Worm (Caenorhabditis elegans) whole organism, young adult: Measurements from ENCODE around the gene C03B1.10.

Experiments used
- B0035.1 ChIP-seq: sonication (generic microtip); optimal IDR thresholded peaks from 2 replicates; lab custom pipeline; 2016; ENCODE audit warnings: missing genetic modification characterization, mild to moderate bottlenecking, missing compliant biosample characterization, missing genotype, missing genetic modification reagents
- B0336.3 ChIP-seq: fragments of 200-800 bp; sonication (Bioruptor generic); IDR thresholded peaks from 2 replicates; pipeline ENCODE4 v1.3.6; 2022; ENCODE audit warnings: missing genetic modification characterization, missing compliant biosample characterization
- C17E4.6 ChIP-seq: fragments of 200-800 bp; sonication (Bioruptor generic); IDR thresholded peaks from 2 replicates; pipeline ENCODE4 v1.3.6; 2022; ENCODE audit warnings: missing genetic modification reagents, missing genetic modification characterization, missing compliant biosample characterization
- D2030.7 ChIP-seq: fragments of 200-800 bp; sonication (Bioruptor generic); IDR thresholded peaks from 2 replicates; pipeline ENCODE4 v1.3.6; 2022; ENCODE audit warnings: missing genetic modification reagents, missing genetic modification characterization, missing compliant biosample characterization
- F22D6.2 ChIP-seq: sonication (generic microtip); optimal IDR thresholded peaks from 2 replicates; lab custom pipeline; 2016; ENCODE audit warnings: mild to moderate bottlenecking, missing genetic modification characterization, missing compliant biosample characterization
- F23B12.7 ChIP-seq: sonication (generic microtip); optimal IDR thresholded peaks from 2 replicates; lab custom pipeline; 2017; ENCODE audit warnings: missing genetic modification characterization, mild to moderate bottlenecking, missing compliant biosample characterization, antibody characterized with exemption, moderate library complexity; ENCODE audit not compliant: insufficient read depth
- K12H6.12 ChIP-seq: fragments of 200-800 bp; sonication (Bioruptor generic); optimal IDR thresholded peaks from 2 replicates; lab custom pipeline; 2018; ENCODE audit warnings: mild to moderate bottlenecking, missing genetic modification characterization, missing compliant biosample characterization
- T26A5.8 ChIP-seq: sonication (generic microtip); optimal IDR thresholded peaks from 2 replicates; lab custom pipeline; 2016; ENCODE audit warnings: missing genetic modification characterization, missing compliant biosample characterization
- Y56A3A.18 ChIP-seq: fragments of 200-800 bp; sonication (Bioruptor generic); IDR thresholded peaks from 2 replicates; pipeline ENCODE4 v1.3.6; 2022; ENCODE audit warnings: missing genetic modification reagents, missing genetic modification characterization, missing compliant biosample characterization
- ZK185.1 ChIP-seq: sonication (generic microtip); optimal IDR thresholded peaks from 2 replicates; lab custom pipeline; 2016; ENCODE audit warnings: mild to moderate bottlenecking, missing genetic modification characterization, missing compliant biosample characterization; ENCODE audit not compliant: poor library complexity, severe bottlenecking
- ama-1 ChIP-seq, 3 experiments: fragments of 150-350 bp in 1 of 3; sonication (generic microtip) in 2 of 3; optimal IDR thresholded peaks; 2 replicates each; lab custom pipeline; 2014 to 2018; ENCODE audit warnings: missing biosample characterization in 2 of 3, missing genetic modification characterization in 2 of 3, missing genetic modification reagents in 2 of 3
- aptf-3 ChIP-seq: fragments of 200-800 bp; sonication (Bioruptor generic); IDR thresholded peaks from 2 replicates; pipeline ENCODE4 v1.3.6; 2022; ENCODE audit warnings: missing genetic modification characterization, missing compliant biosample characterization
- bed-2 ChIP-seq: fragments of 200-800 bp; sonication (Bioruptor generic); IDR thresholded peaks from 2 replicates; pipeline ENCODE4 v1.3.6; 2022; ENCODE audit warnings: missing genetic modification reagents, missing genetic modification characterization, missing compliant biosample characterization
- ceh-27 ChIP-seq: fragments of 200-800 bp; sonication (Bioruptor generic); optimal IDR thresholded peaks from 2 replicates; lab custom pipeline; 2018; ENCODE audit warnings: mild to moderate bottlenecking, missing genetic modification characterization, moderate library complexity, missing compliant biosample characterization
- ceh-40 ChIP-seq: fragments of 200-800 bp; sonication (Bioruptor generic); IDR thresholded peaks from 2 replicates; pipeline ENCODE4 v1.3.6; 2022; ENCODE audit warnings: missing genetic modification characterization, missing compliant biosample characterization
- ceh-58 ChIP-seq: fragments of 200-800 bp; sonication (Bioruptor generic); IDR thresholded peaks from 2 replicates; pipeline ENCODE4 v1.3.6; 2022; ENCODE audit warnings: missing genetic modification characterization, missing compliant biosample characterization
- ceh-79 ChIP-seq: sonication (generic microtip); optimal IDR thresholded peaks from 2 replicates; lab custom pipeline; 2017; ENCODE audit warnings: mild to moderate bottlenecking, missing genetic modification characterization, missing compliant biosample characterization
- die-1 ChIP-seq: sonication (generic microtip); optimal IDR thresholded peaks from 2 replicates; lab custom pipeline; 2016; ENCODE audit warnings: missing genotype, mild to moderate bottlenecking, missing genetic modification characterization, missing compliant biosample characterization
- dox-1 ChIP-seq: fragments of 200-800 bp; sonication (Bioruptor generic); IDR thresholded peaks from 2 replicates; pipeline ENCODE4 v1.3.6; 2022; ENCODE audit warnings: missing genetic modification reagents, missing genetic modification characterization, missing compliant biosample characterization
- efl-1 ChIP-seq: fragments of 150-350 bp; optimal IDR thresholded peaks from 2 replicates; lab custom pipeline; 2014; ENCODE audit warnings: missing biosample characterization, missing genetic modification reagents, missing genetic modification characterization
- egl-44 ChIP-seq: fragments of 200-800 bp; sonication (Bioruptor generic); IDR thresholded peaks from 2 replicates; pipeline ENCODE4 v1.3.6; 2022; ENCODE audit warnings: missing genetic modification reagents, missing genetic modification characterization, missing compliant biosample characterization
- fkh-3 ChIP-seq: sonication (generic microtip); optimal IDR thresholded peaks from 2 replicates; lab custom pipeline; 2016; ENCODE audit warnings: mild to moderate bottlenecking, missing genetic modification characterization, missing compliant biosample characterization
- him-1 ChIP-seq: sonication (generic microtip); optimal IDR thresholded peaks from 2 replicates; lab custom pipeline; 2016; ENCODE audit warnings: missing genotype, missing genetic modification reagents, missing genetic modification characterization, missing compliant biosample characterization
- lag-1 ChIP-seq: fragments of 200-800 bp; sonication (Bioruptor generic); IDR thresholded peaks from 2 replicates; pipeline ENCODE4 v1.3.6; 2022; ENCODE audit warnings: missing genetic modification reagents, missing genetic modification characterization, missing compliant biosample characterization
- lsl-1 ChIP-seq: fragments of 200-800 bp; sonication (Bioruptor generic); optimal IDR thresholded peaks from 2 replicates; lab custom pipeline; 2018; ENCODE audit warnings: mild to moderate bottlenecking, missing genetic modification characterization, moderate library complexity, missing compliant biosample characterization
- madf-8 ChIP-seq: fragments of 200-800 bp; sonication (Bioruptor generic); conservative IDR thresholded peaks from 2 replicates; pipeline ENCODE4 v1.3.6; 2022; ENCODE audit warnings: missing genetic modification reagents, missing genetic modification characterization, missing compliant biosample characterization
- mes-4 ChIP-seq: sonication (generic microtip); optimal IDR thresholded peaks from 2 replicates; lab custom pipeline; 2016; ENCODE audit warnings: missing genotype, missing genetic modification characterization, missing compliant biosample characterization
- nhr-120 ChIP-seq: fragments of 200-800 bp; sonication (Bioruptor generic); IDR thresholded peaks from 2 replicates; pipeline ENCODE4 v1.3.6; 2022; ENCODE audit warnings: missing genetic modification characterization, missing compliant biosample characterization
- nhr-27 ChIP-seq: fragments of 200-800 bp; sonication (Bioruptor generic); optimal IDR thresholded peaks from 2 replicates; lab custom pipeline; 2018; ENCODE audit warnings: mild to moderate bottlenecking, missing genetic modification characterization, moderate library complexity, missing compliant biosample characterization
- nhr-80 ChIP-seq: sonication (generic microtip); optimal IDR thresholded peaks from 2 replicates; lab custom pipeline; 2016; ENCODE audit warnings: missing genetic modification characterization, missing compliant biosample characterization
- snpc-3.4 ChIP-seq: sonication (generic microtip); optimal IDR thresholded peaks from 2 replicates; lab custom pipeline; 2017; ENCODE audit warnings: missing genetic modification characterization, mild to moderate bottlenecking, missing compliant biosample characterization, antibody characterized with exemption, moderate library complexity, missing genotype, missing genetic modification reagents
- snpc-4 ChIP-seq, 5 experiments: fragments of 150-350 bp in 1 of 5; sonication (generic microtip) in 4 of 5; optimal IDR thresholded peaks; 2 replicates each; lab custom pipeline; 2014 to 2018; ENCODE audit warnings: missing genetic modification characterization in 5 of 5, missing biosample characterization in 3 of 5, antibody characterized with exemption in 2 of 5, mild to moderate bottlenecking in 2 of 5, missing compliant biosample characterization in 2 of 5, missing genotype in 2 of 5, moderate library complexity in 2 of 5, missing genetic modification reagents in 1 of 5
- zfh-2 ChIP-seq: fragments of 200-800 bp; sonication (Bioruptor generic); conservative IDR thresholded peaks from 2 replicates; pipeline ENCODE4 v1.3.6; 2022; ENCODE audit warnings: missing genetic modification reagents, missing genetic modification characterization, missing compliant biosample characterization
- ztf-22 ChIP-seq: fragments of 200-800 bp; sonication (Bioruptor generic); optimal IDR thresholded peaks from 2 replicates; lab custom pipeline; 2018; ENCODE audit warnings: mild to moderate bottlenecking, missing genetic modification characterization, moderate library complexity, missing compliant biosample characterization
- ztf-3 ChIP-seq: fragments of 200-800 bp; sonication (Bioruptor generic); optimal IDR thresholded peaks from 2 replicates; lab custom pipeline; 2018; ENCODE audit warnings: mild to moderate bottlenecking, missing genetic modification characterization, missing compliant biosample characterization

C03B1.10 gene

ce11 chrX:6371192-6372116 is 13.8 kb upstream of the C03B1.10 start (continued):
- TF ChIP-seq F23B12.7 (tag; lab: Kevin White, UChicago): peak; percentile 85
- TF ChIP-seq K12H6.12 (tag; lab: Kevin White, UChicago): peak; percentile 47
- peak; percentile 66 for TF ChIP-seq D2030.7 (GFP tag; lab: Robert Waterston, UW)

DNA sequence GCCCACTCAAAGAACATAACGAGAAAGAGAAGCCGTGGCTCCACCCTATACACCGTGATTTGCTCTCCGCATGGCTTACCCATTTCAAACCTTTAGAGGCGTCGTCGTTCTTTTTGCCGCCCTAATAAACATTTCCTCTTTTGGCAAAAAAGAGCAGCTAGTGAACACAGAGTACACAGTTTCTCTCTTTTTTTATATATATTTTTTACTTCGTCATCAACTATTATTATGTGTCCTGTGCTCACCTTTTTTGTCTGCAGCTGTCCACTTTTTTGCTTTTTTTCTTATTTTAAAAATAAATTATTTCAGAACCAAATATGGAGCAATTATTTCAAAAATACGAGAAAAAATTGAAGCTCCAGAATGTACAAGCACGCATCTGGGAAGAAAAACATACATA is 12.0 kb upstream of the C03B1.10 start, which contains the start of gene C03B1.2:
Gene C03B1.2, plus strand, starts transcription at position 301 of the 400 bp plus-strand sequence.
- no peak for TF ChIP-seq die-1 (tag; lab: Kevin White, UChicago)
- no peak for TF ChIP-seq nhr-80
- TF ChIP-seq dox-1 (GFP tag; lab: Robert Waterston, UW): no peak
- TF ChIP-seq bed-2 (GFP tag; lab: Robert Waterston, UW): no peak
- TF ChIP-seq lsl-1: no peak

ce11 chrX:6365715-6366114 is 8.0 kb upstream of the C03B1.10 start, which contains the start of gene C03B1.3:
Gene C03B1.3 (plus strand): TSS chrX:6366015.
- no peak for TF ChIP-seq snpc-3.4 (tag; lab: Kevin White, UChicago)
- no peak for TF ChIP-seq snpc-4 (GFP tag; optimal IDR thresholded peaks at IDR 0.05; lab: Kevin White, UChicago)
- no peak for TF ChIP-seq snpc-4 (tag; optimal IDR thresholded peaks at IDR 0.05; lab: Kevin White, UChicago)
- no peak for TF ChIP-seq ceh-79 (tag; lab: Kevin White, UChicago)
- TF ChIP-seq madf-8 (GFP tag; lab: Robert Waterston, UW): no peak
- no peak for TF ChIP-seq D2030.7 (GFP tag; lab: Robert Waterston, UW)
- TF ChIP-seq ceh-27 (GFP tag; lab: Kevin White, UChicago): no peak
- no peak for TF ChIP-seq B0336.3 (GFP tag; lab: Robert Waterston, UW)
- no peak for TF ChIP-seq Y56A3A.18
- TF ChIP-seq aptf-3 (GFP tag; lab: Robert Waterston, UW): no peak
- no peak for TF ChIP-seq ztf-22 (GFP tag; lab: Kevin White, UChicago)
- no peak for TF ChIP-seq mes-4 (tag; lab: Kevin White, UChicago)
- TF ChIP-seq lag-1 (GFP tag; lab: Robert Waterston, UW): no peak
- TF ChIP-seq ZK185.1 (tag; lab: Kevin White, UChicago): no peak
- no peak for TF ChIP-seq B0035.1
- no peak for TF ChIP-seq F22D6.2

- no peak for TF ChIP-seq fkh-3 (tag; lab: Kevin White, UChicago)
- TF ChIP-seq ceh-40 (GFP tag; lab: Robert Waterston, UW): no peak
- TF ChIP-seq efl-1 (GFP tag; lab: Kevin White, UChicago): no peak
- no peak for TF ChIP-seq nhr-120 (GFP tag; lab: Robert Waterston, UW)
- no peak for TF ChIP-seq ceh-58 (GFP tag; lab: Robert Waterston, UW)
- no peak for TF ChIP-seq ztf-3 (GFP tag; lab: Kevin White, UChicago)
- TF ChIP-seq ama-1 (optimal IDR thresholded peaks at IDR 0.05; lab: Kevin White, UChicago): no peak
- no peak for TF ChIP-seq ama-1 (GFP tag; optimal IDR thresholded peaks at IDR 0.05; lab: Kevin White, UChicago)
- TF ChIP-seq T26A5.8 (tag; lab: Kevin White, UChicago): no peak
- no peak for TF ChIP-seq him-1
- no peak for TF ChIP-seq K12H6.12 (tag; lab: Kevin White, UChicago)
- TF ChIP-seq egl-44 (GFP tag; lab: Robert Waterston, UW): no peak
- TF ChIP-seq C17E4.6: no peak
- no peak for TF ChIP-seq zfh-2 (GFP tag; lab: Robert Waterston, UW)
- TF ChIP-seq nhr-27 (tag; lab: Kevin White, UChicago): no peak
- no peak for TF ChIP-seq snpc-3.4 (tag; lab: Kevin White, UChicago)
- TF ChIP-seq, all 124 proteins: peak for 0
These were observed 6.5 kb upstream of the C03B1.10 start, which contains the start of gene C03B1.4 for ce11 chrX:6364196-6364595. Gene C03B1.4 (plus strand): TSS chrX:6364496.
